Fruit fly (Drosophila melanogaster) whole organism, embryonic: Measurements from ENCODE around the gene hfp.

Source experiments
- Asciz ChIP-seq: fragments of 200-800 bp; sonication (Bioruptor generic); optimal IDR thresholded peaks from 2 replicates; lab custom pipeline; 2017; ENCODE audit warnings: missing biosample characterization, mild to moderate bottlenecking, missing genetic modification characterization, missing genetic modification reagents
- Bgb ChIP-seq: fragments of 200-800 bp; sonication (Bioruptor generic); IDR thresholded peaks from 2 replicates; pipeline ENCODE4 v1.3.6; 2022; ENCODE audit warnings: missing biosample characterization, missing genetic modification characterization; ENCODE audit not compliant: partially characterized antibody
- BtbVII ChIP-seq: fragments of 200-800 bp; sonication (Bioruptor generic); optimal IDR thresholded peaks from 3 replicates; lab custom pipeline; 2017; ENCODE audit warnings: missing biosample characterization, mild to moderate bottlenecking, missing genetic modification characterization
- CG12744 ChIP-seq: fragments of 200-800 bp; sonication (Bioruptor generic); optimal IDR thresholded peaks from 2 replicates; lab custom pipeline; 2016; ENCODE audit warnings: missing biosample characterization, missing genetic modification characterization
- CG14014 ChIP-seq: fragments of 200-800 bp; sonication (Bioruptor generic); IDR thresholded peaks from 2 replicates; pipeline ENCODE4 v1.3.6; 2022; ENCODE audit warnings: missing biosample characterization, missing genetic modification characterization
- CG16815 ChIP-seq: fragments of 200-800 bp; sonication (Bioruptor generic); optimal IDR thresholded peaks from 3 replicates; lab custom pipeline; 2017; ENCODE audit warnings: missing biosample characterization, mild to moderate bottlenecking, missing genetic modification characterization
- CG17385 ChIP-seq: fragments of 200-800 bp; sonication (Bioruptor generic); optimal IDR thresholded peaks from 3 replicates; lab custom pipeline; 2018; ENCODE audit warnings: missing biosample characterization, mild to moderate bottlenecking, missing genetic modification characterization
- CG17912 ChIP-seq: fragments of 200-800 bp; sonication (Bioruptor generic); optimal IDR thresholded peaks from 2 replicates; lab custom pipeline; 2018; ENCODE audit warnings: missing biosample characterization, mild to moderate bottlenecking, missing genetic modification characterization
- CG31365 ChIP-seq: fragments of 200-800 bp; sonication (Bioruptor generic); optimal IDR thresholded peaks from 2 replicates; lab custom pipeline; 2018; ENCODE audit warnings: missing biosample characterization, mild to moderate bottlenecking, missing genetic modification characterization
- CG31388 ChIP-seq: fragments of 200-800 bp; sonication (Bioruptor generic); optimal IDR thresholded peaks from 2 replicates; lab custom pipeline; 2016; ENCODE audit warnings: missing biosample characterization, missing genetic modification characterization
- CG3281 ChIP-seq: fragments of 200-800 bp; sonication (Bioruptor generic); optimal IDR thresholded peaks from 3 replicates; lab custom pipeline; 2017; ENCODE audit warnings: missing biosample characterization, mild to moderate bottlenecking, missing genetic modification characterization
- CG3838 ChIP-seq: fragments of 200-800 bp; sonication (Bioruptor generic); optimal IDR thresholded peaks from 3 replicates; lab custom pipeline; 2016; ENCODE audit warnings: missing biosample characterization, missing genetic modification characterization
- CG4854 ChIP-seq: fragments of 200-800 bp; sonication (Bioruptor generic); optimal IDR thresholded peaks from 2 replicates; lab custom pipeline; 2016; ENCODE audit warnings: missing biosample characterization, missing genetic modification characterization, inconsistent platforms
- CG6683 ChIP-seq: fragments of 200-800 bp; sonication (Bioruptor generic); optimal IDR thresholded peaks from 2 replicates; lab custom pipeline; 2017; ENCODE audit warnings: missing biosample characterization, mild to moderate bottlenecking, missing genetic modification characterization, missing genetic modification reagents
- CG8478 ChIP-seq: fragments of >200 bp; optimal IDR thresholded peaks from 2 replicates; lab custom pipeline; 2018
- Ets65A ChIP-seq: fragments of 200-800 bp; sonication (Bioruptor generic); peaks from one replicate; lab custom pipeline; 2016; ENCODE audit warnings: missing biosample characterization, missing genetic modification characterization
- Kr ChIP-seq: fragments of 200-800 bp; sonication (Bioruptor generic); optimal IDR thresholded peaks from 2 replicates; lab custom pipeline; 2017; ENCODE audit warnings: missing biosample characterization, mild to moderate bottlenecking, missing genetic modification characterization
- MESR4 ChIP-seq: fragments of 200-800 bp; sonication (Bioruptor generic); optimal IDR thresholded peaks from 2 replicates; lab custom pipeline; 2018; ENCODE audit warnings: missing biosample characterization, mild to moderate bottlenecking, missing genetic modification characterization, moderate library complexity
- Sox102F ChIP-seq: fragments of 200-800 bp; sonication (Bioruptor generic); optimal IDR thresholded peaks from 2 replicates; lab custom pipeline; 2018; ENCODE audit warnings: missing biosample characterization, mild to moderate bottlenecking, missing genetic modification characterization, moderate library complexity
- Stat92E ChIP-seq, 3 experiments: fragments of >200 bp in 2 of 3; fragments of 200-800 bp in 1 of 3; sonication (Bioruptor generic) in 1 of 3; optimal IDR thresholded peaks; 2 replicates each; lab custom pipeline; 2017 to 2019; ENCODE audit warnings: missing biosample characterization in 3 of 3, missing genetic modification characterization in 3 of 3, mild to moderate bottlenecking in 1 of 3, moderate library complexity in 1 of 3
- Vsx1 ChIP-seq: fragments of 200-800 bp; sonication (Bioruptor generic); optimal IDR thresholded peaks from 2 replicates; lab custom pipeline; 2017; ENCODE audit warnings: missing biosample characterization, mild to moderate bottlenecking, missing genetic modification characterization, missing genetic modification reagents
- Xbp1 ChIP-seq: fragments of 200-800 bp; sonication (Bioruptor generic); optimal IDR thresholded peaks from 3 replicates; lab custom pipeline; 2016; ENCODE audit warnings: missing biosample characterization, mild to moderate bottlenecking, missing genetic modification characterization
- YL-1 ChIP-seq: fragments of 200-800 bp; sonication (Bioruptor generic); optimal IDR thresholded peaks from 3 replicates; lab custom pipeline; 2017; ENCODE audit warnings: missing biosample characterization, mild to moderate bottlenecking, missing genetic modification characterization
- bowl ChIP-seq: fragments of 200-800 bp; sonication (Bioruptor generic); IDR thresholded peaks from 2 replicates; pipeline ENCODE4 v1.3.6; 2022; ENCODE audit warnings: missing biosample characterization, missing genetic modification characterization
- cad ChIP-seq: fragments of >200 bp; optimal IDR thresholded peaks from 2 replicates; lab custom pipeline; 2017; ENCODE audit warnings: missing biosample characterization, missing genetic modification characterization
- caup ChIP-seq: fragments of 200-800 bp; sonication (Bioruptor generic); optimal IDR thresholded peaks from 3 replicates; lab custom pipeline; 2017; ENCODE audit warnings: missing biosample characterization, mild to moderate bottlenecking, missing genetic modification characterization, moderate library complexity; ENCODE audit not compliant: severe bottlenecking
- crc ChIP-seq: fragments of 200-800 bp; sonication (Bioruptor generic); optimal IDR thresholded peaks from 2 replicates; lab custom pipeline; 2016; ENCODE audit warnings: missing biosample characterization, missing genetic modification characterization
- dan ChIP-seq: fragments of 200-800 bp; sonication (Bioruptor generic); IDR thresholded peaks from 2 replicates; pipeline ENCODE4 v1.3.6; 2022; ENCODE audit warnings: missing biosample characterization, missing genetic modification characterization
- danr ChIP-seq: fragments of 200-800 bp; sonication (Bioruptor generic); IDR thresholded peaks from 2 replicates; pipeline ENCODE4 v1.3.6; 2022; ENCODE audit warnings: missing biosample characterization, missing genetic modification characterization
- eyg ChIP-seq: fragments of 200-800 bp; sonication (Bioruptor generic); optimal IDR thresholded peaks from 3 replicates; lab custom pipeline; 2016; ENCODE audit warnings: missing biosample characterization, missing genetic modification characterization
- fru ChIP-seq: fragments of >200 bp; optimal IDR thresholded peaks from 2 replicates; lab custom pipeline; 2017
- gcm ChIP-seq: fragments of 200-800 bp; sonication (Bioruptor generic); optimal IDR thresholded peaks from 2 replicates; lab custom pipeline; 2019; ENCODE audit warnings: missing biosample characterization, mild to moderate bottlenecking, missing genetic modification characterization, moderate library complexity
- jigr1 ChIP-seq: fragments of 200-800 bp; sonication (Bioruptor generic); IDR thresholded peaks from 3 replicates; pipeline ENCODE4 v1.3.6; 2022; ENCODE audit warnings: missing biosample characterization, missing genetic modification characterization
- knrl ChIP-seq: fragments of 200-800 bp; sonication (Bioruptor generic); IDR thresholded peaks from 3 replicates; pipeline ENCODE4 v1.3.6; 2022; ENCODE audit warnings: missing biosample characterization, missing genetic modification characterization; ENCODE audit not compliant: partially characterized antibody
- luna ChIP-seq: fragments of 200-800 bp; sonication (Bioruptor generic); optimal IDR thresholded peaks from 2 replicates; lab custom pipeline; 2016; ENCODE audit warnings: missing biosample characterization, missing genetic modification characterization
- p53 ChIP-seq: fragments of 200-800 bp; sonication (Bioruptor generic); optimal IDR thresholded peaks from 2 replicates; lab custom pipeline; 2016; ENCODE audit warnings: missing biosample characterization, missing genetic modification characterization
- pb ChIP-seq: fragments of 200-800 bp; sonication (Bioruptor generic); optimal IDR thresholded peaks from 3 replicates; lab custom pipeline; 2016; ENCODE audit warnings: missing biosample characterization, missing genetic modification characterization
- pita ChIP-seq: fragments of 200-800 bp; sonication (Bioruptor generic); optimal IDR thresholded peaks from 2 replicates; lab custom pipeline; 2017; ENCODE audit warnings: missing biosample characterization, mild to moderate bottlenecking, missing genetic modification characterization
- sd ChIP-seq: fragments of 200-800 bp; sonication (Bioruptor generic); optimal IDR thresholded peaks from 3 replicates; lab custom pipeline; 2018; ENCODE audit warnings: missing biosample characterization, mild to moderate bottlenecking, missing genetic modification characterization, moderate library complexity
- usp ChIP-seq: fragments of >200 bp; optimal IDR thresholded peaks from 2 replicates; lab custom pipeline; 2017; ENCODE audit warnings: missing biosample characterization, missing genetic modification characterization
- wdn ChIP-seq: fragments of 200-800 bp; sonication (Bioruptor generic); IDR thresholded peaks from 2 replicates; pipeline ENCODE4 v1.3.6; 2022; ENCODE audit warnings: missing biosample characterization, missing genetic modification characterization
- zfh1 ChIP-seq: fragments of 200-800 bp; sonication (Bioruptor generic); IDR thresholded peaks from 3 replicates; pipeline ENCODE4 v1.3.6; 2022; ENCODE audit warnings: missing biosample characterization, missing genetic modification characterization
- zfh2 ChIP-seq: fragments of 200-800 bp; sonication (Bioruptor generic); optimal IDR thresholded peaks from 2 replicates; lab custom pipeline; 2016; ENCODE audit warnings: missing biosample characterization, missing genetic modification characterization

The hfp gene

DNA sequence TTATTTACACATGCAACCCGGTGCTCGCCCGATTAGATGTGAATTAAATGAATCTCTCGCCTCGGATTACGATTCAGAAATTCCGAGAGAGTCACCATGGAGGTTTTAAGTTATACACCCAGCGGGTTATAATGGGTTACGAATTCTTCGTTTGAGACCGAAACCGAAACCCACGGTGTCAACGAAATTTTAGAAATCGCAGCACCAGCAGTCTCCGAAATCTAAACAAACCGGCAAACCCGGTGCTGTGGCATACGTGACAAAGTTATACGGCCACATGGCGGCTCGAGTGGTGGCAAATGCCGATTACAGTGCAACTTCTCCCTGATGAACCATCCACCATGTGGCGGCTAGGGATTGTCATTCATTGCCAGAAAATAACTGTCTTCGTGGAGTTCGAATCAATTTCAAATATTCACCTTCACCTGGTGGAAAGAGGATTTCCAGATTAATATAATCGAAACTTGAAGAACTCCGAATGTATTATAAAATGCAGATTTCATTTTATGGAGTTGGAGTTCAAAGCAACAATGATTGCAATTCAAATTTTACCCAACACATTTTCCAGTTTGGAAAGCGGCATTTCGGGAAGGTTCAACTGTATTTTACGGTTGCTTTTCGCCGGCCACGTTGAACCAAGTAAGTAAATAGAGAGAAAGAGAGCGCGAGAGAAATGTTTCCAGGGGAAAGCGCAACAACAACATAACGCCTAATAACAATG, 13.6 kb upstream of the hfp start (continued):
- TF ChIP-seq CG12744 (GFP tag; lab: Kevin White, UChicago) (peak; percentile 16), p53 (GFP tag; lab: Kevin White, UChicago) (no peak), gcm (GFP tag; lab: Kevin White, UChicago) (peak; percentile 69), usp (GFP tag; lab: Kevin White, UChicago) (no peak), CG31388 (GFP tag; lab: Kevin White, UChicago) (peak; percentile 32), zfh1 (GFP tag; lab: Robert Waterston, UW) (peak; percentile 68), wdn (GFP tag; lab: Robert Waterston, UW) (no peak), dan (GFP tag; lab: Robert Waterston, UW) (no peak), zfh2 (GFP tag; lab: Kevin White, UChicago) (peak; percentile 59), luna (GFP tag; lab: Kevin White, UChicago) (no peak), CG17912 (GFP tag; lab: Kevin White, UChicago) (no peak), Asciz (GFP tag; lab: Kevin White, UChicago) (peak; percentile 76), Bgb (GFP tag; lab: Robert Waterston, UW) (no peak), BtbVII (GFP tag; lab: Kevin White, UChicago) (peak; percentile 26), jigr1 (GFP tag; lab: Robert Waterston, UW) (0 out of 3 replicates have a peak, but pooled peaks have one; percentile 37), pita (GFP tag; lab: Kevin White, UChicago) (no peak), cad (GFP tag; lab: Kevin White, UChicago) (no peak), MESR4 (GFP tag; lab: Kevin White, UChicago) (peak; percentile 8), Stat92E (GFP tag; optimal IDR thresholded peaks at IDR 0.05; lab: Kevin White, UChicago) (peak in 1 of 3 experiments; percentile 30), Vsx1 (GFP tag; lab: Kevin White, UChicago) (peak; percentile 1), Xbp1 (peak; percentile 70), CG3838 (GFP tag; lab: Kevin White, UChicago) (peak; percentile 10), Kr (GFP tag; lab: Kevin White, UChicago) (no peak), CG8478 (no peak), fru (lab: Kevin White, UChicago) (no peak), crc (GFP tag; lab: Kevin White, UChicago) (no peak), CG4854 (GFP tag; lab: Kevin White, UChicago) (peak; percentile 22), bowl (no peak), CG3281 (peak; percentile 42), Ets65A (peak; percentile 95), pb (GFP tag; lab: Kevin White, UChicago) (peak; percentile 19), CG31365 (tag; lab: Kevin White, UChicago) (no peak), CG14014 (GFP tag; lab: Robert Waterston, UW) (peak; percentile 49; the same call in 1 of the 2 replicates), sd (tag; lab: Kevin White, UChicago) (peak; percentile 36), CG17385 (GFP tag; lab: Kevin White, UChicago) (peak; percentile 70), CG6683 (GFP tag; lab: Kevin White, UChicago) (no peak), CG16815 (GFP tag; lab: Kevin White, UChicago) (peak; percentile 70), danr (GFP tag; lab: Robert Waterston, UW) (peak; percentile 42; the same call in 1 of the 2 replicates), YL-1 (GFP tag; lab: Kevin White, UChicago) (peak; percentile 54), Sox102F (GFP tag; lab: Kevin White, UChicago) (peak; percentile 80), eyg (GFP tag; lab: Kevin White, UChicago) (peak; percentile 7), caup (GFP tag; lab: Kevin White, UChicago) (peak; percentile 54), knrl (no peak)
- TF ChIP-seq, all 482 proteins: peak for 307
